Worm (Caenorhabditis elegans): ENCODE data around the gene Y47D7A.15.

Y47D7A.15 gene

DNA sequence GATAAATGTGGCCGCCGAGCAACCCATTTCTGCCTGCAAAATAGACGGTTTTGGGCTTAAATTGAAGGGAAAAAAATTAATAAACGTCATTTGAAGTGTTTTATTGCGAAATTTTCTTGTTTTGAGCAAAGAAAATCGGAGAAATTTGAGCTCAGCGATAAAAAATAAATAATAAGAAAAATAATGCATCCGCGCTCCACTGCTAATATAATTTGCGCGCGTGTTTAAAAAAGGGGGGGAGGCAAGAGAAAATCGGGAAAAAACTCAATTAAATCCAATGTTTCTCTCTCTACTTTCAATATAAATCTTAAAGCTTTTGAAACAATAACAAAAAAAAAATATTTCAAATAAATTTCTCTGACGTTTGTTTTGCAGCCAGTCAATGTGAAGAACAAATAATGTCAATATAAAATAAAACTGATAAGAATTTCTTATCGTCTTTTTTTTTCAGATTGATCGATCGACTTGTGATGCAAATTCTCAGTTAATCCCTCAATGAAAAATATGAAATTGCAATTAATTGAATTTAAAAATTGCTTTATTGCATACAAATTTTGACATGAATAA is 17.6 kb upstream of the Y47D7A.15 start, which contains the start of gene rft-2:
TSS of gene rft-2 (minus strand) at position 41 of the 567 bp plus-strand sequence.
- TF ChIP-seq madf-2 (tag; optimal IDR thresholded peaks at IDR 0.05) = no peak
- TF ChIP-seq nfya-1 (tag; optimal IDR thresholded peaks at IDR 0.05) = peak; percentile 15
- TF ChIP-seq unc-42 (tag; optimal IDR thresholded peaks at IDR 0.05) = peak; percentile 90
- TF ChIP-seq unc-86 (tag; optimal IDR thresholded peaks at IDR 0.05) = no peak
- TF ChIP-seq ceh-2 (tag; optimal IDR thresholded peaks at IDR 0.05) = peak; percentile 2
- no peak for TF ChIP-seq sdc-2 (tag; optimal IDR thresholded peaks at IDR 0.05)
- no peak for TF ChIP-seq K02D7.2 (tag; optimal IDR thresholded peaks at IDR 0.05)
- TF ChIP-seq npax-4 (tag; optimal IDR thresholded peaks at IDR 0.05) = no peak
- peak; percentile 22 for TF ChIP-seq ceh-34 (tag; optimal IDR thresholded peaks at IDR 0.05)
- TF ChIP-seq elt-2 (tag; optimal IDR thresholded peaks at IDR 0.05) = peak; percentile 70

DNA sequence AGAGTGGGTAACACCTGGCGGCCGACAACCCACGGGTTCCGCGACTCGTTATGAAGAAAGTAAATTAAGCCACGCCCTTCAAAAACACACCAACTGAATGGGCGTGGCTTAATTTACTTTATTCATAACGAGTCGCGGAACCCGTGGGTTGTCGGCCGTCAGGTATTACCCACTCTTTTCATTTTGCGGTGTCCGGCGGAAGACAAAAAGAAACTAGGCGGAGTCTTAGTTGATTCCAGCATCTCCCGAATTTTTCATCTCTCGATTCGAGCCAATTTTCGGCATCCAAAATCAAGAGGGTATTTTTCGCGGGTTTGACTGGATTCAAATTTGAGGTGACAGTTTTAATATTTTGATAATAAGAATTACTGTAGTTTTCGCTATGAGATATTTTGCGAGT is 14.7 kb upstream of the Y47D7A.15 start:
- TF ChIP-seq tbx-7 (tag; optimal IDR thresholded peaks at IDR 0.05) (no peak), C38D4.7 (GFP tag; optimal IDR thresholded peaks at IDR 0.05) (no peak), npax-4 (tag; optimal IDR thresholded peaks at IDR 0.05) (no peak), fkh-10 (GFP tag; optimal IDR thresholded peaks at IDR 0.05) (no peak), sdc-2 (tag; optimal IDR thresholded peaks at IDR 0.05) (no peak), ceh-30 (tag; optimal IDR thresholded peaks at IDR 0.05) (no peak), ttx-3 (tag; optimal IDR thresholded peaks at IDR 0.05) (no peak), ceh-18 (tag; optimal IDR thresholded peaks at IDR 0.05) (no peak), C08G9.2 (tag; optimal IDR thresholded peaks at IDR 0.05) (no peak)

- no peak for TF ChIP-seq nhr-232 (tag; optimal IDR thresholded peaks at IDR 0.05)
- no peak for TF ChIP-seq ceh-2 (tag; optimal IDR thresholded peaks at IDR 0.05)
- TF ChIP-seq pros-1 (tag; optimal IDR thresholded peaks at IDR 0.05) = no peak
- no peak for TF ChIP-seq dve-1 (tag; optimal IDR thresholded peaks at IDR 0.05)
- no peak for TF ChIP-seq pag-3 (tag; optimal IDR thresholded peaks at IDR 0.05; ENCODE audit: borderline replicate concordance)
- TF ChIP-seq elt-4 (tag; optimal IDR thresholded peaks at IDR 0.05) = no peak
- no peak for TF ChIP-seq ceh-48 (tag; optimal IDR thresholded peaks at IDR 0.05)
- no peak for TF ChIP-seq ceh-34 (tag; optimal IDR thresholded peaks at IDR 0.05)
- TF ChIP-seq elt-2 (tag; optimal IDR thresholded peaks at IDR 0.05) = no peak
These were observed 9.9 kb upstream of the Y47D7A.15 start, which contains the start of gene rft-1 for ce11 chrV:4442749-4443381. Gene rft-1, minus strand, starts transcription at chrV:4443223.

DNA sequence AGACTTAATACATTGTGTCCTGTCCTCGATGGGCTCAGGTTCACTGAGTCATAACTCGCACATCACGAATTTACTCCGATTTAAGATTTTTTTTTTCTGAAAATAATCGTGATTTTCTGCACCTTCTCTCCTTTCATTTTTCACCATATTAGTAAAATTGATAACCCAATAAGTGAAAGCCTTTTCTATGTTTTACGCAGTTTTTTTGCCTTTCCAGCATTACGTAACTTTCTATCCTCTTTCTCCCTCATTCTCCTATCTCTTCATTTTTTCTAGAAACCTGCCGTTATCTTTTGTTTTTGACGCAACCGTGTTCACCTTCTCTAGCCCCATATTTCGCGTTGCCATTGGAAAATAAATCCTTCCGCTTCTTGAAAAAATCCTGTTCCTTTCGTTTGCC is 4.2 kb upstream of the Y47D7A.15 start:
- TF ChIP-seq pqm-1 (tag; optimal IDR thresholded peaks at IDR 0.05) (no peak), C08G9.2 (tag; optimal IDR thresholded peaks at IDR 0.05) (no peak), pax-1 (tag; optimal IDR thresholded peaks at IDR 0.05) (no peak), Y22D7AL.16 (tag; optimal IDR thresholded peaks at IDR 0.05) (no peak), eyg-1 (tag; optimal IDR thresholded peaks at IDR 0.05) (no peak), ceh-24 (tag; optimal IDR thresholded peaks at IDR 0.05) (no peak), ceh-6 (GFP tag; optimal IDR thresholded peaks at IDR 0.05) (no peak), fkh-6 (tag; optimal IDR thresholded peaks at IDR 0.05) (no peak), odd-2 (tag; optimal IDR thresholded peaks at IDR 0.05) (no peak), sox-2 (GFP tag; IDR thresholded peaks at IDR 0.05) (no peak), ceh-19 (GFP tag; optimal IDR thresholded peaks at IDR 0.05) (no peak), ets-4 (tag; optimal IDR thresholded peaks at IDR 0.05) (no peak), pros-1 (tag; optimal IDR thresholded peaks at IDR 0.05) (no peak), unc-55 (GFP tag; optimal IDR thresholded peaks at IDR 0.05) (no peak), hlh-6 (tag; optimal IDR thresholded peaks at IDR 0.05) (no peak), fax-1 (tag; optimal IDR thresholded peaks at IDR 0.05) (no peak), ceh-18 (tag; optimal IDR thresholded peaks at IDR 0.05) (no peak), ahr-1 (tag; optimal IDR thresholded peaks at IDR 0.05) (no peak)
